Worm (Caenorhabditis elegans): ENCODE data around the gene C07B5.4.
A peak's percentile ranks its signal among the peaks of the same experiment; 100 is the strongest.

Gene C07B5.4

ce11 chrX:9504911-9505397 is 24.5 kb upstream of the C07B5.4 start:
- no peak for TF ChIP-seq snpc-1.1 (tag; optimal IDR thresholded peaks at IDR 0.05; ENCODE audit: insufficient read depth)
- TF ChIP-seq Y53G8AR.9 (GFP tag; conservative IDR thresholded peaks at IDR 0.05) = no peak
- no peak for TF ChIP-seq snpc-4 (GFP tag; optimal IDR thresholded peaks at IDR 0.05)
- no peak for TF ChIP-seq snpc-4 (tag; optimal IDR thresholded peaks at IDR 0.05)
- no peak for TF ChIP-seq ZK185.1 (tag; optimal IDR thresholded peaks at IDR 0.05; ENCODE audit: poor library complexity, severe bottlenecking)
- TF ChIP-seq C17E4.6 (GFP tag; IDR thresholded peaks at IDR 0.05) = no peak
- no peak for TF ChIP-seq ztf-25 (GFP tag; IDR thresholded peaks at IDR 0.05)
- TF ChIP-seq nfyb-1 (GFP tag; IDR thresholded peaks at IDR 0.05) = no peak
- TF ChIP-seq sdz-38 (tag; optimal IDR thresholded peaks at IDR 0.05) = no peak
- TF ChIP-seq bed-1 (GFP tag; IDR thresholded peaks at IDR 0.05) = no peak
- TF ChIP-seq ztf-3 (GFP tag; optimal IDR thresholded peaks at IDR 0.05) = no peak
- no peak for TF ChIP-seq lin-54 (GFP tag; optimal IDR thresholded peaks at IDR 0.05)
- TF ChIP-seq ama-1 (optimal IDR thresholded peaks at IDR 0.05) = no peak
- TF ChIP-seq ama-1 (GFP tag; optimal IDR thresholded peaks at IDR 0.05) = no peak
- TF ChIP-seq tbx-9 (tag; optimal IDR thresholded peaks at IDR 0.05; ENCODE audit: borderline replicate concordance) = no peak
- no peak for TF ChIP-seq F39B2.1 (GFP tag; IDR thresholded peaks at IDR 0.05)

ce11 chrX:9506341-9506740 is 23.1 kb upstream of the C07B5.4 start:
- TF ChIP-seq bed-2 (GFP tag; IDR thresholded peaks at IDR 0.05) (no peak), madf-6 (GFP tag; IDR thresholded peaks at IDR 0.05) (0 out of 2 replicates have a peak, but pooled peaks have one; percentile 9), zfh-2 (GFP tag; conservative IDR thresholded peaks at IDR 0.05) (peak; percentile 48; the same call in 1 of the 2 replicates)

- no peak for TF ChIP-seq hmg-1.2 (GFP tag; IDR thresholded peaks at IDR 0.05)
- no peak for TF ChIP-seq unc-130 (GFP tag; optimal IDR thresholded peaks at IDR 0.05)
- no peak for TF ChIP-seq madf-3 (GFP tag; IDR thresholded peaks at IDR 0.05)
- no peak for TF ChIP-seq rcor-1 (GFP tag; IDR thresholded peaks at IDR 0.05)
- TF ChIP-seq somi-1 (GFP tag; optimal IDR thresholded peaks at IDR 0.05) = no peak
- no peak for TF ChIP-seq attf-3 (GFP tag; conservative IDR thresholded peaks at IDR 0.05)
- TF ChIP-seq B0035.1 (tag; optimal IDR thresholded peaks at IDR 0.05) = no peak
- TF ChIP-seq lag-1 (GFP tag; IDR thresholded peaks at IDR 0.05) = no peak
- TF ChIP-seq pbrm-1 (GFP tag; IDR thresholded peaks at IDR 0.05) = no peak
- no peak for TF ChIP-seq snpc-1.3 (tag; optimal IDR thresholded peaks at IDR 0.05; ENCODE audit: insufficient read depth)
- no peak for TF ChIP-seq gei-17 (GFP tag; optimal IDR thresholded peaks at IDR 0.05)
- TF ChIP-seq lin-35 (GFP tag; optimal IDR thresholded peaks at IDR 0.05) = no peak
- TF ChIP-seq chd-7 (tag; optimal IDR thresholded peaks at IDR 0.05) = no peak
- TF ChIP-seq B0019.2 (GFP tag; conservative IDR thresholded peaks at IDR 0.05) = no peak
Measured at ce11 chrX:9508426-9509010, 20.9 kb upstream of the C07B5.4 start.

ce11 chrX:9509516-9509915 is 19.9 kb upstream of the C07B5.4 start:
- TF ChIP-seq Y53F4B.3 (GFP tag; IDR thresholded peaks at IDR 0.05) = no peak

Data from whole organism, young adult.